Fruit fly (Drosophila melanogaster) Kc167 (cell line): ENCODE measurements around the gene Top3alpha.

ENCODE experiments used
- Sin3A ChIP-seq: fragments of >200 bp; optimal IDR thresholded peaks from 2 replicates; lab custom pipeline; 2018; ENCODE audit warnings: missing external identifiers
- psq ChIP-seq: fragments of >200 bp; optimal IDR thresholded peaks from 2 replicates; lab custom pipeline; 2017; ENCODE audit warnings: missing external identifiers

DNA sequence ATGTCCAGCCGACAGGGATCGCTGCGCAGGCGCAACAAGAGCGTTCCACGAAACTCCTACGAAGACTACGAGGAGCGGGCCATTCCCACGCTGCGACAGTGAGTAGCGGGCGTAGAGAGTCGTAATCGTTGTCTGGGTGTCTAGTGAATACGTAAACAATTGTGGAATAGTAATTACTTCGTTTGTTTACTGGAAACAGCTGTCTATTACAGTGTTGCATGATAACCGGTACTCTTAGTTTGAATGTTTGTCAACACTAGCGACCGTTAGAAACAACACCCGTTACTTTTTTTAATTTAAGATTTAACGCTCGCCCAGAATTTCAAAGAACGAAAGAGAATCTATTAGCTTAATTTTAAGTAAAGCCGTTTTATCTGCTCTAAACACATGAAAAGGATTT lies 32.1 kb downstream of the Top3alpha start, which contains the start of gene CG10165:
- TF ChIP-seq Sin3A (no peak), psq (lab: Kevin White, UChicago) (no peak)
